Fruit fly (Drosophila melanogaster) S2 (cell line): ENCODE results near the gene mtm.

Experiments used
- CG8478 ChIP-seq: fragments of >200 bp; optimal IDR thresholded peaks from 2 replicates; lab custom pipeline; 2018
- CTCF ChIP-seq, 2 experiments: fragments of >200 bp; optimal IDR thresholded peaks; 2 replicates each; lab custom pipeline; 2018

DNA sequence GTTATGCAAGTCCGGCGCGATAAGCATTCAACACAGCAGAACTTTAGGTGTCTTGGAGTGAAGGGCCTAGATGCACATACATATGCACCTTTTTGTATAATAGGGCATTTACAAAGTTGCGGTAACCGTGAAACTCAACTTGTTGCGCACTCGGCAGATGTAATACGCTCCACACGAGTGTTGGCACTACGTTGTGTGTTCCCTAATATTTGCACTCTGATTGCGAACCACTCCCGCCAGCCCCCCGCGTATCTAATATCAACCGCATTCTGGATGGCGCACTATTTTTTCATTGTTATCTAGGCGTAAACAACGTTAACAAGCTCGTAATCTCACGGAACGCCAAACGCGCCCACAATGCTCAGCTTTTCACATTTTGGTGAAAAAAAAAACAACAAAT lies 43.5 kb upstream of the mtm start:
- no peak for TF ChIP-seq CG8478 (lab: Kevin White, UChicago)
- no peak for TF ChIP-seq CTCF (optimal IDR thresholded peaks at IDR 0.05; lab: Kevin White, UChicago)
